Fruit fly (Drosophila melanogaster) whole organism, embryonic: ENCODE data around the gene CG8460.
A peak's percentile ranks its signal among the peaks of the same experiment; 100 is the strongest.

Experiments
- Awh ChIP-seq: fragments of 200-800 bp; sonication (Bioruptor generic); IDR thresholded peaks from 2 replicates; pipeline ENCODE4, ENCODE4 v1.3.6; 2022; ENCODE audit warnings: missing biosample characterization, missing genetic modification characterization
- CG1024 ChIP-seq: fragments of 200-800 bp; sonication (Bioruptor generic); IDR thresholded peaks from 2 replicates; pipeline ENCODE4 v1.3.6; 2022; ENCODE audit warnings: missing biosample characterization, missing genetic modification characterization
- CG10654 ChIP-seq: fragments of 200-800 bp; sonication (Bioruptor generic); optimal IDR thresholded peaks from 2 replicates; lab custom pipeline; 2016; ENCODE audit warnings: missing biosample characterization, missing genetic modification characterization
- CG11560 ChIP-seq: fragments of 200-800 bp; sonication (Bioruptor generic); IDR thresholded peaks from 3 replicates; pipeline ENCODE4 v1.3.6; 2022; ENCODE audit warnings: missing biosample characterization, missing genetic modification characterization
- CG11723 ChIP-seq: fragments of 200-800 bp; sonication (Bioruptor generic); optimal IDR thresholded peaks from 2 replicates; lab custom pipeline; 2017; ENCODE audit warnings: missing biosample characterization, mild to moderate bottlenecking, missing genetic modification characterization
- CG1233 ChIP-seq: fragments of 200-800 bp; sonication (Bioruptor generic); optimal IDR thresholded peaks from 4 replicates; lab custom pipeline; 2018; ENCODE audit warnings: missing biosample characterization, mild to moderate bottlenecking, missing genetic modification characterization
- CG14014 ChIP-seq: fragments of 200-800 bp; sonication (Bioruptor generic); IDR thresholded peaks from 2 replicates; pipeline ENCODE4 v1.3.6; 2022; ENCODE audit warnings: missing biosample characterization, missing genetic modification characterization
- CG17912 ChIP-seq: fragments of 200-800 bp; sonication (Bioruptor generic); optimal IDR thresholded peaks from 2 replicates; lab custom pipeline; 2018; ENCODE audit warnings: missing biosample characterization, mild to moderate bottlenecking, missing genetic modification characterization
- CG2889 ChIP-seq: fragments of 200-800 bp; sonication (Bioruptor generic); IDR thresholded peaks from 3 replicates; pipeline ENCODE4 v1.3.6; 2022; ENCODE audit warnings: missing biosample characterization, missing genetic modification characterization
- CG3163 ChIP-seq: fragments of 200-800 bp; sonication (Bioruptor generic); optimal IDR thresholded peaks from 3 replicates; lab custom pipeline; 2016; ENCODE audit warnings: missing biosample characterization, missing genetic modification characterization
- CG4707 ChIP-seq: fragments of 200-800 bp; sonication (Bioruptor generic); optimal IDR thresholded peaks from 2 replicates; lab custom pipeline; 2018; ENCODE audit warnings: missing biosample characterization, mild to moderate bottlenecking, missing genetic modification characterization, moderate library complexity
- CG6683 ChIP-seq: fragments of 200-800 bp; sonication (Bioruptor generic); optimal IDR thresholded peaks from 2 replicates; lab custom pipeline; 2017; ENCODE audit warnings: missing biosample characterization, mild to moderate bottlenecking, missing genetic modification characterization, missing genetic modification reagents
- CG7372 ChIP-seq: fragments of 200-800 bp; sonication (Bioruptor generic); IDR thresholded peaks from 2 replicates; pipeline ENCODE4 v1.3.6; 2022; ENCODE audit warnings: missing biosample characterization, missing genetic modification characterization
- CG7786 ChIP-seq: fragments of 200-800 bp; sonication (Bioruptor generic); optimal IDR thresholded peaks from 2 replicates; lab custom pipeline; 2016; ENCODE audit warnings: missing biosample characterization, missing genetic modification characterization
- CG7928 ChIP-seq: fragments of 200-800 bp; sonication (Bioruptor generic); optimal IDR thresholded peaks from 2 replicates; lab custom pipeline; 2017; ENCODE audit warnings: missing biosample characterization, mild to moderate bottlenecking, missing genetic modification characterization
- CG9817 ChIP-seq: fragments of 200-800 bp; sonication (Bioruptor generic); optimal IDR thresholded peaks from 2 replicates; lab custom pipeline; 2018; ENCODE audit warnings: missing biosample characterization, mild to moderate bottlenecking, missing genetic modification characterization, moderate library complexity
- CG9932 ChIP-seq: fragments of 200-800 bp; sonication (Bioruptor generic); IDR thresholded peaks from 2 replicates; pipeline ENCODE4 v1.3.6; 2022; ENCODE audit warnings: missing biosample characterization, missing genetic modification characterization
- CkIIα-i1 ChIP-seq: fragments of 200-800 bp; sonication (Bioruptor generic); IDR thresholded peaks from 2 replicates; pipeline ENCODE4 v1.3.6; 2022; ENCODE audit warnings: missing biosample characterization, missing genetic modification characterization
- Dbx ChIP-seq: fragments of 200-800 bp; sonication (Bioruptor generic); IDR thresholded peaks from 3 replicates; pipeline ENCODE4 v1.3.6; 2022; ENCODE audit warnings: missing biosample characterization, missing genetic modification characterization
- Dip2 ChIP-seq: fragments of 200-800 bp; sonication (Bioruptor generic); IDR thresholded peaks from 2 replicates; pipeline ENCODE4 v1.3.6; 2022; ENCODE audit warnings: missing biosample characterization, missing genetic modification characterization
- ERR ChIP-seq: fragments of 200-800 bp; sonication (Bioruptor generic); optimal IDR thresholded peaks from 2 replicates; lab custom pipeline; 2016; ENCODE audit warnings: missing biosample characterization, missing genetic modification characterization
- Ets97D ChIP-seq: fragments of 200-800 bp; sonication (Bioruptor generic); optimal IDR thresholded peaks from 3 replicates; lab custom pipeline; 2016; ENCODE audit warnings: missing biosample characterization, missing genetic modification characterization
- H2.0 ChIP-seq: fragments of 200-800 bp; sonication (Bioruptor generic); IDR thresholded peaks from 2 replicates; pipeline ENCODE4 v1.3.6; 2022; ENCODE audit warnings: missing biosample characterization, missing genetic modification characterization
- Hmx ChIP-seq: fragments of 200-800 bp; sonication (Bioruptor generic); optimal IDR thresholded peaks from 2 replicates; lab custom pipeline; 2016; ENCODE audit warnings: missing biosample characterization, missing genetic modification characterization
- Lim3 ChIP-seq: fragments of 200-800 bp; sonication (Bioruptor generic); IDR thresholded peaks from 2 replicates; pipeline ENCODE4 v1.3.6; 2022; ENCODE audit warnings: missing biosample characterization, missing genetic modification characterization
- MESR4 ChIP-seq: fragments of 200-800 bp; sonication (Bioruptor generic); optimal IDR thresholded peaks from 2 replicates; lab custom pipeline; 2018; ENCODE audit warnings: missing biosample characterization, mild to moderate bottlenecking, missing genetic modification characterization, moderate library complexity
- Mad ChIP-seq: fragments of 200-800 bp; sonication (Bioruptor generic); optimal IDR thresholded peaks from 2 replicates; lab custom pipeline; 2016; ENCODE audit warnings: missing biosample characterization, missing genetic modification characterization
- Mes4 ChIP-seq: fragments of 200-800 bp; sonication (Bioruptor generic); optimal IDR thresholded peaks from 2 replicates; lab custom pipeline; 2016; ENCODE audit warnings: missing biosample characterization, missing genetic modification characterization
- NK7.1 ChIP-seq: fragments of 200-800 bp; sonication (Bioruptor generic); optimal IDR thresholded peaks from 3 replicates; lab custom pipeline; 2016; ENCODE audit warnings: missing biosample characterization, missing genetic modification characterization
- Oaz ChIP-seq: fragments of 200-800 bp; sonication (Bioruptor generic); IDR thresholded peaks from 2 replicates; pipeline ENCODE4 v1.3.6; 2022; ENCODE audit warnings: missing biosample characterization, missing genetic modification characterization
- Sin3A ChIP-seq: fragments of >200 bp; optimal IDR thresholded peaks from 2 replicates; lab custom pipeline; 2018
- Tbp ChIP-seq: fragments of >200 bp; optimal IDR thresholded peaks from 2 replicates; lab custom pipeline; 2018; ENCODE audit warnings: missing biosample characterization, missing genetic modification characterization
- amos ChIP-seq: fragments of 200-800 bp; sonication (Bioruptor generic); IDR thresholded peaks from 2 replicates; pipeline ENCODE4 v1.3.6; 2022; ENCODE audit warnings: missing biosample characterization, missing genetic modification characterization; ENCODE audit not compliant: partially characterized antibody
- ap ChIP-seq: fragments of 200-800 bp; sonication (Bioruptor generic); IDR thresholded peaks from 2 replicates; pipeline ENCODE4 v1.3.6; 2022; ENCODE audit warnings: missing biosample characterization, missing genetic modification characterization
- ci ChIP-seq: fragments of 200-800 bp; sonication (Bioruptor generic); IDR thresholded peaks from 3 replicates; pipeline ENCODE4 v1.3.6; 2022; ENCODE audit warnings: missing biosample characterization, missing genetic modification characterization
- crp ChIP-seq, 2 experiments: fragments of 200-800 bp; sonication (Bioruptor generic); optimal IDR thresholded peaks; 2 replicates in 1 of 2; 3 replicates in 1 of 2; lab custom pipeline; 2017; ENCODE audit warnings: missing biosample characterization in 2 of 2, missing genetic modification characterization in 2 of 2, mild to moderate bottlenecking in 1 of 2, moderate library complexity in 1 of 2
- da ChIP-seq: fragments of 200-800 bp; sonication (Bioruptor generic); optimal IDR thresholded peaks from 2 replicates; lab custom pipeline; 2016; ENCODE audit warnings: missing biosample characterization, missing genetic modification characterization
- dmrt11E ChIP-seq: fragments of 200-800 bp; sonication (Bioruptor generic); optimal IDR thresholded peaks from 3 replicates; lab custom pipeline; 2018; ENCODE audit warnings: missing biosample characterization, mild to moderate bottlenecking, missing genetic modification characterization, moderate library complexity
- fd102C ChIP-seq: fragments of 200-800 bp; sonication (Bioruptor generic); optimal IDR thresholded peaks from 2 replicates; lab custom pipeline; 2018; ENCODE audit warnings: missing biosample characterization, mild to moderate bottlenecking, missing genetic modification characterization, moderate library complexity
- fd64A ChIP-seq: fragments of 200-800 bp; sonication (Bioruptor generic); optimal IDR thresholded peaks from 3 replicates; lab custom pipeline; 2018; ENCODE audit warnings: missing biosample characterization, mild to moderate bottlenecking, missing genetic modification characterization
- fd96Cb ChIP-seq: fragments of 200-800 bp; sonication (Bioruptor generic); optimal IDR thresholded peaks from 2 replicates; lab custom pipeline; 2018; ENCODE audit warnings: missing biosample characterization, mild to moderate bottlenecking, missing genetic modification characterization, moderate library complexity
- grn ChIP-seq: fragments of 200-800 bp; sonication (Bioruptor generic); optimal IDR thresholded peaks from 3 replicates; lab custom pipeline; 2017; ENCODE audit warnings: missing biosample characterization, missing genetic modification characterization
- gsb ChIP-seq: fragments of 200-800 bp; sonication (Bioruptor generic); IDR thresholded peaks from 2 replicates; pipeline ENCODE4 v1.3.6; 2022; ENCODE audit warnings: missing biosample characterization, missing genetic modification characterization
- gsb-n ChIP-seq: fragments of 200-800 bp; sonication (Bioruptor generic); optimal IDR thresholded peaks from 3 replicates; lab custom pipeline; 2018; ENCODE audit warnings: missing biosample characterization, mild to moderate bottlenecking, missing genetic modification characterization
- gt ChIP-seq: fragments of 200-800 bp; sonication (Bioruptor generic); IDR thresholded peaks from 2 replicates; pipeline ENCODE4 v1.3.6; 2022; ENCODE audit warnings: missing biosample characterization, missing genetic modification characterization
- hbn ChIP-seq: fragments of 200-800 bp; sonication (Bioruptor generic); IDR thresholded peaks from 2 replicates; pipeline ENCODE4 v1.3.6; 2022; ENCODE audit warnings: missing biosample characterization, missing genetic modification characterization; ENCODE audit not compliant: partially characterized antibody
- lmd ChIP-seq: fragments of 200-800 bp; sonication (Bioruptor generic); IDR thresholded peaks from 2 replicates; pipeline ENCODE4 v1.3.6; 2022; ENCODE audit warnings: missing biosample characterization, missing genetic modification characterization
- mirr ChIP-seq: fragments of 200-800 bp; sonication (Bioruptor generic); optimal IDR thresholded peaks from 3 replicates; lab custom pipeline; 2018; ENCODE audit warnings: missing biosample characterization, mild to moderate bottlenecking, missing genetic modification characterization
- org-1 ChIP-seq: fragments of 200-800 bp; sonication (Bioruptor generic); optimal IDR thresholded peaks from 2 replicates; lab custom pipeline; 2017; ENCODE audit warnings: missing biosample characterization, missing genetic modification characterization
- ssp ChIP-seq: fragments of 200-800 bp; sonication (Bioruptor generic); IDR thresholded peaks from 2 replicates; pipeline ENCODE4 v1.3.6; 2022; ENCODE audit warnings: missing biosample characterization, missing genetic modification characterization
- vvl ChIP-seq: fragments of 200-800 bp; sonication (Bioruptor generic); IDR thresholded peaks from 2 replicates; pipeline ENCODE4 v1.3.6; 2022; ENCODE audit warnings: missing biosample characterization, missing genetic modification characterization

Gene CG8460

dm6 chr2L:8212666-8213270 is 15.8 kb downstream of the CG8460 start, which contains the start of the genes CG8372 and CG8360 (continued):
- TF ChIP-seq NK7.1 (GFP tag; lab: Kevin White, UChicago) (peak; percentile 98), fd96Cb (peak; percentile 98), CG10654 (GFP tag; lab: Kevin White, UChicago) (peak; percentile 99), ap (GFP tag; lab: Robert Waterston, UW) (peak; percentile 99), CG7928 (GFP tag; lab: Kevin White, UChicago) (peak; percentile 83), CG7786 (GFP tag; lab: Kevin White, UChicago) (peak; percentile 99), CG11723 (peak; percentile 99), grn (GFP tag; lab: Kevin White, UChicago) (peak; percentile 92), ci (GFP tag; lab: Robert Waterston, UW) (peak; percentile 99), CG11560 (tag; lab: Robert Waterston, UW) (peak; percentile 93), gsb-n (peak; percentile 95), fd64A (GFP tag; lab: Kevin White, UChicago) (peak; percentile 96), gt (peak; percentile 97), CG6683 (GFP tag; lab: Kevin White, UChicago) (peak; percentile 95), CkIIα-i1 (GFP tag; lab: Robert Waterston, UW) (peak; percentile 92), da (GFP tag; lab: Kevin White, UChicago) (peak; percentile 98), crp (GFP tag; optimal IDR thresholded peaks at IDR 0.05; lab: Kevin White, UChicago) (peak; percentile 90 to 95), org-1 (GFP tag; lab: Kevin White, UChicago) (peak; percentile 98), CG14014 (GFP tag; lab: Robert Waterston, UW) (peak; percentile 99), CG7372 (GFP tag; lab: Robert Waterston, UW) (peak; percentile 99), vvl (GFP tag; lab: Robert Waterston, UW) (peak; percentile 100), hbn (GFP tag; lab: Robert Waterston, UW) (no peak; the same call in 1 of the 2 replicates), Sin3A (lab: Kevin White, UChicago) (peak; percentile 65), ERR (GFP tag; lab: Kevin White, UChicago) (peak; percentile 99), Ets97D (GFP tag; lab: Kevin White, UChicago) (peak; percentile 96), CG3163 (peak; percentile 94), gsb (GFP tag; lab: Robert Waterston, UW) (peak; percentile 98), H2.0 (GFP tag; lab: Robert Waterston, UW) (peak; percentile 99), Mad (peak; percentile 99), MESR4 (GFP tag; lab: Kevin White, UChicago) (peak; percentile 93), Awh (GFP tag; lab: Robert Waterston, UW) (peak; percentile 99), Tbp (GFP tag; lab: Kevin White, UChicago) (no peak), dmrt11E (tag; lab: Kevin White, UChicago) (peak; percentile 95), CG17912 (peak; percentile 94), CG4707 (GFP tag; lab: Kevin White, UChicago) (peak; percentile 95), mirr (GFP tag; lab: Kevin White, UChicago) (peak; percentile 99), Lim3 (peak; percentile 97), CG9817 (tag; lab: Kevin White, UChicago) (peak; percentile 98), lmd (GFP tag; lab: Robert Waterston, UW) (peak; percentile 99), Oaz (GFP tag; lab: Robert Waterston, UW) (peak; percentile 98), Mes4 (GFP tag; lab: Kevin White, UChicago) (peak; percentile 98), amos (GFP tag; lab: Robert Waterston, UW) (0 out of 2 replicates have a peak, but pooled peaks have one; percentile 26), CG9932 (GFP tag; lab: Robert Waterston, UW) (peak; percentile 99), fd102C (GFP tag; lab: Kevin White, UChicago) (peak; percentile 90), Dbx (GFP tag; lab: Robert Waterston, UW) (peak; percentile 98), ssp (GFP tag; lab: Robert Waterston, UW) (peak; percentile 94), CG2889 (GFP tag; lab: Robert Waterston, UW) (peak; percentile 99), Dip2 (peak; percentile 74; the same call in 1 of the 2 replicates), CG1233 (GFP tag; lab: Kevin White, UChicago) (peak; percentile 98), CG1024 (GFP tag; lab: Robert Waterston, UW) (peak; percentile 97), Hmx (peak; percentile 97)
